Worm (Caenorhabditis elegans) whole organism, L2 larva: Measurements from ENCODE around the gene his-37.

Source experiments
- R02D3.7 ChIP-seq: fragments of 150-350 bp; optimal IDR thresholded peaks from 2 replicates; lab custom pipeline; 2014; ENCODE audit warnings: missing biosample characterization, missing genetic modification characterization
- ZK546.5 ChIP-seq: sonication (generic microtip); optimal IDR thresholded peaks from 2 replicates; lab custom pipeline; 2017; ENCODE audit warnings: missing biosample characterization, missing genetic modification characterization
- aly-2 ChIP-seq: fragments of 150-350 bp; optimal IDR thresholded peaks from 2 replicates; lab custom pipeline; 2014; ENCODE audit warnings: missing biosample characterization, missing genetic modification characterization
- ama-1 ChIP-seq: fragments of 150-350 bp; optimal IDR thresholded peaks from 2 replicates; lab custom pipeline; 2018; ENCODE audit warnings: inconsistent platforms
- egl-27 ChIP-seq: sonication (generic microtip); optimal IDR thresholded peaks from 3 replicates; lab custom pipeline; 2017; ENCODE audit warnings: missing biosample characterization, missing genetic modification reagents, missing genetic modification characterization
- lsy-2 ChIP-seq, 2 experiments: fragments of 150-350 bp in 1 of 2; sonication (generic microtip) in 1 of 2; optimal IDR thresholded peaks; 2 replicates each; lab custom pipeline; 2014 to 2017; ENCODE audit warnings: missing biosample characterization in 2 of 2, missing genetic modification characterization in 2 of 2
- mdl-1 ChIP-seq, 2 experiments: fragments of 150-350 bp in 1 of 2; sonication (generic microtip) in 1 of 2; optimal IDR thresholded peaks; 2 replicates each; lab custom pipeline; 2017; ENCODE audit warnings: missing biosample characterization in 2 of 2, missing genetic modification characterization in 2 of 2
- nhr-12 ChIP-seq: fragments of 150-350 bp; optimal IDR thresholded peaks from 2 replicates; lab custom pipeline; 2014; ENCODE audit warnings: missing biosample characterization, missing genetic modification characterization
- sma-3 ChIP-seq: sonication (generic microtip); optimal IDR thresholded peaks from 2 replicates; lab custom pipeline; 2016; ENCODE audit warnings: missing genetic modification reagents, missing genetic modification characterization, missing compliant biosample characterization
- snpc-4 ChIP-seq: fragments of 150-350 bp; optimal IDR thresholded peaks from 2 replicates; lab custom pipeline; 2014; ENCODE audit warnings: missing biosample characterization, missing genetic modification characterization
- unc-55 ChIP-seq: fragments of 150-350 bp; sonication (generic microtip); optimal IDR thresholded peaks from 3 replicates; lab custom pipeline; 2014; ENCODE audit warnings: missing biosample characterization, missing genetic modification reagents, missing genetic modification characterization
- unc-62 ChIP-seq: fragments of 150-350 bp; optimal IDR thresholded peaks from 2 replicates; lab custom pipeline; 2014; ENCODE audit warnings: missing biosample characterization, missing genetic modification reagents, missing genetic modification characterization
- ztf-1 ChIP-seq: fragments of 200-800 bp; sonication (Bioruptor generic); conservative IDR thresholded peaks from 2 replicates; pipeline ENCODE4 v1.3.6; 2022; ENCODE audit warnings: missing genetic modification characterization, missing compliant biosample characterization

- TF ChIP-seq ama-1 (lab: Kevin White, UChicago) = peak; percentile 89
- peak; percentile 72 for TF ChIP-seq R02D3.7 (tag; lab: Kevin White, UChicago)
- peak; percentile 96 for TF ChIP-seq egl-27 (tag; lab: Kevin White, UChicago)
- TF ChIP-seq ZK546.5 (tag; lab: Kevin White, UChicago) = peak; percentile 80
- TF ChIP-seq aly-2 (tag; lab: Kevin White, UChicago) = no peak
- peak; percentile 94 to 97 for TF ChIP-seq lsy-2 (tag; optimal IDR thresholded peaks at IDR 0.05; lab: Kevin White, UChicago)
- peak; percentile 98 for TF ChIP-seq unc-55 (GFP tag; lab: Kevin White, UChicago)
- no peak for TF ChIP-seq ztf-1
- peak; percentile 100 for TF ChIP-seq sma-3 (GFP tag; lab: Kevin White, UChicago)
- TF ChIP-seq mdl-1 (tag; optimal IDR thresholded peaks at IDR 0.05; lab: Kevin White, UChicago) = peak; percentile 90 to 92
- peak; percentile 93 for TF ChIP-seq snpc-4 (tag; lab: Kevin White, UChicago)
- TF ChIP-seq unc-62 = peak; percentile 92
- peak; percentile 71 for TF ChIP-seq nhr-12 (tag; lab: Kevin White, UChicago)
Observed at ce11 chrV:9546860-9547269, at the start of gene his-37.
